Worm (Caenorhabditis elegans) whole organism, midembryonic: ENCODE data around the gene H37A05.2.
A peak's percentile ranks its signal among the peaks of the same experiment; 100 is the strongest.

Experiments used
- T22C8.4 ChIP-seq: fragments of 200-800 bp; sonication (Bioruptor generic); IDR thresholded peaks from 2 replicates; pipeline ENCODE4 v1.3.6; 2022; ENCODE audit warnings: missing genetic modification characterization, missing compliant biosample characterization
- cog-1 ChIP-seq: sonication (generic microtip); optimal IDR thresholded peaks from 2 replicates; lab custom pipeline; 2016; ENCODE audit warnings: missing genetic modification characterization, missing compliant biosample characterization
- flt-1 ChIP-seq: fragments of 200-800 bp; sonication (Bioruptor generic); IDR thresholded peaks from 2 replicates; pipeline ENCODE4 v1.3.6; 2022; ENCODE audit warnings: missing genetic modification characterization, missing compliant biosample characterization
- klf-2 ChIP-seq: fragments of 200-800 bp; sonication (Bioruptor generic); conservative IDR thresholded peaks from 2 replicates; pipeline ENCODE4 v1.3.6; 2022; ENCODE audit warnings: missing genetic modification reagents, missing genetic modification characterization, missing compliant biosample characterization
- med-1 ChIP-seq: sonication (generic microtip); optimal IDR thresholded peaks from 2 replicates; lab custom pipeline; 2017; ENCODE audit warnings: missing genetic modification characterization, mild to moderate bottlenecking, missing compliant biosample characterization, antibody characterized with exemption, missing genetic modification reagents; ENCODE audit not compliant: insufficient read depth
- ref-1 ChIP-seq: fragments of 200-800 bp; sonication (Bioruptor generic); conservative IDR thresholded peaks from 2 replicates; pipeline ENCODE4 v1.3.6; 2022; ENCODE audit warnings: missing genetic modification reagents, missing genetic modification characterization, missing compliant biosample characterization
- tab-1 ChIP-seq: fragments of 200-800 bp; sonication (Bioruptor generic); IDR thresholded peaks from 2 replicates; pipeline ENCODE4 v1.3.6; 2022; ENCODE audit warnings: missing genetic modification characterization, missing compliant biosample characterization
- ztf-23 ChIP-seq: fragments of 200-800 bp; sonication (Bioruptor generic); IDR thresholded peaks from 2 replicates; pipeline ENCODE4 v1.3.6; 2022; ENCODE audit warnings: missing genetic modification reagents, missing genetic modification characterization, missing compliant biosample characterization
- ztf-29 ChIP-seq: fragments of 200-800 bp; sonication (Bioruptor generic); IDR thresholded peaks from 2 replicates; pipeline ENCODE4 v1.3.6; 2022; ENCODE audit warnings: missing genetic modification reagents, missing genetic modification characterization, missing compliant biosample characterization

Gene H37A05.2

ce11 chrV:13664340-13664916, 30.4 kb upstream of the H37A05.2 start:
- TF ChIP-seq ref-1 (GFP tag; lab: Robert Waterston, UW) (no peak), flt-1 (GFP tag; lab: Robert Waterston, UW) (no peak), tab-1 (GFP tag; lab: Robert Waterston, UW) (no peak), T22C8.4 (GFP tag; lab: Robert Waterston, UW) (no peak), med-1 (no peak), klf-2 (GFP tag; lab: Robert Waterston, UW) (no peak), ztf-29 (GFP tag; lab: Robert Waterston, UW) (no peak), cog-1 (tag; lab: Kevin White, UChicago) (no peak), ztf-23 (GFP tag; lab: Robert Waterston, UW) (no peak)

- TF ChIP-seq cog-1 (tag; lab: Kevin White, UChicago) (no peak), klf-2 (GFP tag; lab: Robert Waterston, UW) (no peak), ztf-29 (GFP tag; lab: Robert Waterston, UW) (no peak), ztf-23 (GFP tag; lab: Robert Waterston, UW) (no peak), T22C8.4 (GFP tag; lab: Robert Waterston, UW) (no peak), flt-1 (GFP tag; lab: Robert Waterston, UW) (no peak), med-1 (no peak), tab-1 (GFP tag; lab: Robert Waterston, UW) (no peak), ref-1 (GFP tag; lab: Robert Waterston, UW) (no peak)
Measured at ce11 chrV:13660660-13661325, 26.7 kb upstream of the H37A05.2 start, which contains the start of gene letm-1. Gene letm-1 (plus strand): TSS chrV:13661257.

ce11 chrV:13660115-13660514, 26.1 kb upstream of the H37A05.2 start:
- TF ChIP-seq cog-1 (tag; lab: Kevin White, UChicago) = no peak
- no peak for TF ChIP-seq T22C8.4 (GFP tag; lab: Robert Waterston, UW)

- TF ChIP-seq cog-1 (tag; lab: Kevin White, UChicago) = no peak
- no peak for TF ChIP-seq ztf-23 (GFP tag; lab: Robert Waterston, UW)
- no peak for TF ChIP-seq ztf-29 (GFP tag; lab: Robert Waterston, UW)
- no peak for TF ChIP-seq klf-2 (GFP tag; lab: Robert Waterston, UW)
- no peak for TF ChIP-seq med-1
- no peak for TF ChIP-seq tab-1 (GFP tag; lab: Robert Waterston, UW)
- no peak for TF ChIP-seq T22C8.4 (GFP tag; lab: Robert Waterston, UW)
- no peak for TF ChIP-seq ref-1 (GFP tag; lab: Robert Waterston, UW)
- no peak for TF ChIP-seq flt-1 (GFP tag; lab: Robert Waterston, UW)
Measured at ce11 chrV:13659219-13659618, 25.2 kb upstream of the H37A05.2 start.

ce11 chrV:13658577-13658976, 24.5 kb upstream of the H37A05.2 start:
- TF ChIP-seq ref-1 (GFP tag; lab: Robert Waterston, UW) = no peak
- 0 out of 2 replicates have a peak, but pooled peaks have one; percentile 48 for TF ChIP-seq klf-2 (GFP tag; lab: Robert Waterston, UW)

- TF ChIP-seq flt-1 (GFP tag; lab: Robert Waterston, UW) (no peak), klf-2 (GFP tag; lab: Robert Waterston, UW) (no peak), tab-1 (GFP tag; lab: Robert Waterston, UW) (no peak), cog-1 (tag; lab: Kevin White, UChicago) (no peak), ref-1 (GFP tag; lab: Robert Waterston, UW) (no peak), ztf-23 (GFP tag; lab: Robert Waterston, UW) (no peak), ztf-29 (GFP tag; lab: Robert Waterston, UW) (no peak), T22C8.4 (GFP tag; lab: Robert Waterston, UW) (no peak), med-1 (no peak)
Measured at ce11 chrV:13657841-13658338, 23.8 kb upstream of the H37A05.2 start.

ce11 chrV:13657291-13657690, 23.2 kb upstream of the H37A05.2 start:
- TF ChIP-seq ref-1 (GFP tag; lab: Robert Waterston, UW) (no peak), tab-1 (GFP tag; lab: Robert Waterston, UW) (no peak), flt-1 (GFP tag; lab: Robert Waterston, UW) (no peak), med-1 (no peak), ztf-23 (GFP tag; lab: Robert Waterston, UW) (no peak), klf-2 (GFP tag; lab: Robert Waterston, UW) (no peak), ztf-29 (GFP tag; lab: Robert Waterston, UW) (no peak), T22C8.4 (GFP tag; lab: Robert Waterston, UW) (no peak)

ce11 chrV:13656346-13657254, 22.6 kb upstream of the H37A05.2 start:
- no peak for TF ChIP-seq flt-1 (GFP tag; lab: Robert Waterston, UW)
- TF ChIP-seq tab-1 (GFP tag; lab: Robert Waterston, UW) = no peak
- TF ChIP-seq ztf-23 (GFP tag; lab: Robert Waterston, UW) = no peak
- TF ChIP-seq klf-2 (GFP tag; lab: Robert Waterston, UW) = no peak
- no peak for TF ChIP-seq cog-1 (tag; lab: Kevin White, UChicago)
- TF ChIP-seq ztf-29 (GFP tag; lab: Robert Waterston, UW) = no peak
- TF ChIP-seq ref-1 (GFP tag; lab: Robert Waterston, UW) = no peak
- TF ChIP-seq T22C8.4 (GFP tag; lab: Robert Waterston, UW) = no peak
- TF ChIP-seq med-1 = no peak
